Worm (Caenorhabditis elegans) whole organism, L3 larva: Measurements from ENCODE around the gene gst-40.

Experiments
- R02D3.7 ChIP-seq: fragments of 150-350 bp; optimal IDR thresholded peaks from 2 replicates; lab custom pipeline; 2014; ENCODE audit warnings: missing biosample characterization, missing genetic modification characterization
- aly-2 ChIP-seq: fragments of 150-350 bp; optimal IDR thresholded peaks from 2 replicates; lab custom pipeline; 2014; ENCODE audit warnings: missing biosample characterization, missing genetic modification characterization
- ama-1 ChIP-seq: fragments of 150-350 bp; optimal IDR thresholded peaks from 2 replicates; lab custom pipeline; 2018
- egl-27 ChIP-seq: sonication (generic microtip); optimal IDR thresholded peaks from 4 replicates; lab custom pipeline; 2017; ENCODE audit warnings: missing biosample characterization, missing genetic modification reagents, missing genetic modification characterization
- fos-1 ChIP-seq: fragments of 150-350 bp; optimal IDR thresholded peaks from 2 replicates; lab custom pipeline; 2014; ENCODE audit warnings: missing biosample characterization, missing genetic modification characterization
- nhr-12 ChIP-seq: fragments of 150-350 bp; optimal IDR thresholded peaks from 2 replicates; lab custom pipeline; 2014; ENCODE audit warnings: missing biosample characterization, missing genetic modification characterization
- nhr-25 ChIP-seq: sonication (generic microtip); optimal IDR thresholded peaks from 2 replicates; lab custom pipeline; 2017; ENCODE audit warnings: missing biosample characterization, missing genetic modification characterization
- ztf-4 ChIP-seq: fragments of 150-350 bp; optimal IDR thresholded peaks from 2 replicates; lab custom pipeline; 2014; ENCODE audit warnings: missing biosample characterization, missing genetic modification characterization

- TF ChIP-seq fos-1 (tag; lab: Kevin White, UChicago) (no peak), egl-27 (tag; lab: Kevin White, UChicago) (no peak), aly-2 (tag; lab: Kevin White, UChicago) (no peak), nhr-25 (tag; lab: Kevin White, UChicago) (no peak), R02D3.7 (no peak), ama-1 (lab: Kevin White, UChicago) (no peak), ztf-4 (no peak), nhr-12 (tag; lab: Kevin White, UChicago) (no peak)
These were observed 8.0 kb downstream of the gst-40 start, which contains the start of gene F56B3.2 for ce11 chrIV:768312-768711.
